Fruit fly (Drosophila melanogaster): ENCODE results near the gene Mdh2.

- TF ChIP-seq psq (optimal IDR thresholded peaks at IDR 0.05) (no peak), Sin3A (optimal IDR thresholded peaks at IDR 0.05) (no peak), insv (optimal IDR thresholded peaks at IDR 0.05) (no peak), ttk (optimal IDR thresholded peaks at IDR 0.05) (no peak), Myc (optimal IDR thresholded peaks at IDR 0.05) (no peak)
Measured at dm6 chr3R:18232187-18232586, 6.0 kb downstream of the Mdh2 start.

Data from Kc167 (cell line).